Worm (Caenorhabditis elegans): ENCODE data around the gene swsn-1.

DNA sequence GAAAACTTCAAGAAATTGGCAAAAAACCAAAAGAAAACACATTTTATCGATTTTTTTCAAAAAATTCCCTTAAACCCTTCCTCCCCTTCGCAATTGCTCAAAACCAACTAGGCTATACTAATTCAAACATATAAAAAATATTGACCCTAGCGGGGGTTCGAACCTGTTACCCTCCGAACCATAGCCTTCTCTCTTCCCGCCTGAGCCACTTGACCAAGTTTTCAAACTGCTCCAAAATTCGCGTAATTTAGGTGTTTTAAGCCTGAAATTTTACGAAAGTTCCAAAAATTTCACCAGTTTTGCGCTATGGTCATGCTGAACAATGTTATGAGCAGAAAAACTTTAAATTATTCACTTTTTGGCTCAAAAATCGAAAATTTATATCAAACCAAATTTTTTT, 14.8 kb downstream of the swsn-1 start:
- TF ChIP-seq cebp-2 (GFP tag; IDR thresholded peaks at IDR 0.05) (no peak), ama-1 (optimal IDR thresholded peaks at IDR 0.05) (no peak), ama-1 (GFP tag; optimal IDR thresholded peaks at IDR 0.05) (no peak), F49E8.2 (tag; optimal IDR thresholded peaks at IDR 0.05; ENCODE audit: insufficient read depth) (no peak), lin-35 (GFP tag; optimal IDR thresholded peaks at IDR 0.05) (no peak), ztf-26 (tag; optimal IDR thresholded peaks at IDR 0.05) (no peak), sea-2 (GFP tag; IDR thresholded peaks at IDR 0.05) (no peak), unc-130 (GFP tag; optimal IDR thresholded peaks at IDR 0.05) (no peak), nhr-90 (tag; optimal IDR thresholded peaks at IDR 0.05) (no peak), madf-8 (GFP tag; conservative IDR thresholded peaks at IDR 0.05) (no peak), lsl-1 (GFP tag; optimal IDR thresholded peaks at IDR 0.05) (no peak), dpff-1 (tag; optimal IDR thresholded peaks at IDR 0.05) (no peak), ztf-25 (GFP tag; IDR thresholded peaks at IDR 0.05) (0 out of 2 replicates have a peak, but pooled peaks have one; percentile 5), nfya-1 (tag; optimal IDR thresholded peaks at IDR 0.05; ENCODE audit: borderline replicate concordance, insufficient read depth) (no peak), Y56A3A.18 (GFP tag; IDR thresholded peaks at IDR 0.05) (no peak)

Data from whole organism, young adult.